Fruit fly (Drosophila melanogaster): ENCODE measurements around the gene CG9839.
A peak's percentile ranks its signal among the peaks of the same experiment; 100 is the strongest.

CG9839 gene

dm6 chr3R:8798332-8798731 lies 7.3 kb downstream of the CG9839 start:
- TF ChIP-seq ey (GFP tag; optimal IDR thresholded peaks at IDR 0.05) (no peak), Dfd (GFP tag; optimal IDR thresholded peaks at IDR 0.05) (no peak), Jra (GFP tag; optimal IDR thresholded peaks at IDR 0.05) (no peak), psq (GFP tag; optimal IDR thresholded peaks at IDR 0.05) (no peak), Abd-B (GFP tag; optimal IDR thresholded peaks at IDR 0.05) (no peak), pan (optimal IDR thresholded peaks at IDR 0.05) (no peak), jim (GFP tag; optimal IDR thresholded peaks at IDR 0.05) (no peak), rgr (GFP tag; optimal IDR thresholded peaks at IDR 0.05) (no peak), Hr83 (GFP tag; optimal IDR thresholded peaks at IDR 0.05; ENCODE audit: poor library complexity, severe bottlenecking) (no peak), CG32264 (GFP tag; optimal IDR thresholded peaks at IDR 0.05) (no peak), usp (GFP tag; optimal IDR thresholded peaks at IDR 0.05) (no peak), sage (GFP tag; optimal IDR thresholded peaks at IDR 0.05) (no peak), Mio (GFP tag; optimal IDR thresholded peaks at IDR 0.05) (no peak), CG9705 (GFP tag; optimal IDR thresholded peaks at IDR 0.05) (no peak), GATAd (GFP tag; optimal IDR thresholded peaks at IDR 0.05) (no peak), brk (GFP tag; optimal IDR thresholded peaks at IDR 0.05) (no peak), tai (GFP tag; optimal IDR thresholded peaks at IDR 0.05) (no peak), foxo (GFP tag; optimal IDR thresholded peaks at IDR 0.05) (no peak), CrebA (GFP tag; optimal IDR thresholded peaks at IDR 0.05; ENCODE audit: borderline replicate concordance) (no peak), lola (GFP tag; optimal IDR thresholded peaks at IDR 0.05) (no peak)

dm6 chr3R:8794384-8794783 lies 11.2 kb downstream of the CG9839 start, which contains the start of gene Ir85a:
TSS of gene Ir85a (plus strand) at chr3R:8794684.
- no peak for TF ChIP-seq N (GFP tag; optimal IDR thresholded peaks at IDR 0.05)
- no peak for TF ChIP-seq Hr78 (GFP tag; optimal IDR thresholded peaks at IDR 0.05)

- peak in 1 of 2 experiments; percentile 0 for TF ChIP-seq foxo (GFP tag; optimal IDR thresholded peaks at IDR 0.05)
- no peak for TF ChIP-seq sage (GFP tag; optimal IDR thresholded peaks at IDR 0.05)
Measured at dm6 chr3R:8793726-8794125, 11.9 kb downstream of the CG9839 start.

- TF ChIP-seq Vsx2 (GFP tag; optimal IDR thresholded peaks at IDR 0.05; ENCODE audit: partially characterized antibody) (peak; percentile 70), rgr (GFP tag; optimal IDR thresholded peaks at IDR 0.05) (no peak), Sp1 (GFP tag; optimal IDR thresholded peaks at IDR 0.05) (peak; percentile 20), dl (GFP tag; optimal IDR thresholded peaks at IDR 0.05; ENCODE audit: insufficient read depth in 1 of 2, partially characterized antibody in 2 of 2) (peak in 1 of 2 experiments; percentile 64), Dif (GFP tag; optimal IDR thresholded peaks at IDR 0.05; ENCODE audit: partially characterized antibody) (peak; percentile 78), jim (GFP tag; optimal IDR thresholded peaks at IDR 0.05) (no peak)
Measured at dm6 chr3R:8792463-8793175, 13.0 kb downstream of the CG9839 start.

dm6 chr3R:8788722-8789400 lies 16.7 kb downstream of the CG9839 start:
- TF ChIP-seq usp (GFP tag; optimal IDR thresholded peaks at IDR 0.05) (no peak), foxo (GFP tag; optimal IDR thresholded peaks at IDR 0.05) (peak in 1 of 2 experiments; percentile 37), sage (GFP tag; optimal IDR thresholded peaks at IDR 0.05) (no peak), rgr (GFP tag; optimal IDR thresholded peaks at IDR 0.05) (peak; percentile 5), N (GFP tag; optimal IDR thresholded peaks at IDR 0.05) (no peak), HLH106 (tag; optimal IDR thresholded peaks at IDR 0.05) (peak; percentile 24), OdsH (GFP tag; optimal IDR thresholded peaks at IDR 0.05) (no peak), Dfd (GFP tag; optimal IDR thresholded peaks at IDR 0.05) (no peak), ey (GFP tag; optimal IDR thresholded peaks at IDR 0.05) (peak; percentile 31), Abd-B (GFP tag; optimal IDR thresholded peaks at IDR 0.05) (no peak), dl (GFP tag; optimal IDR thresholded peaks at IDR 0.05; ENCODE audit: insufficient read depth in 1 of 2, partially characterized antibody in 2 of 2) (no peak), fru (GFP tag; optimal IDR thresholded peaks at IDR 0.05) (peak; percentile 15), h (GFP tag; optimal IDR thresholded peaks at IDR 0.05) (peak; percentile 42), Rel (GFP tag; optimal IDR thresholded peaks at IDR 0.05) (no peak), Rel (tag; optimal IDR thresholded peaks at IDR 0.05) (no peak), CG32264 (GFP tag; optimal IDR thresholded peaks at IDR 0.05) (no peak), CrebA (GFP tag; optimal IDR thresholded peaks at IDR 0.05; ENCODE audit: borderline replicate concordance) (no peak), psq (GFP tag; optimal IDR thresholded peaks at IDR 0.05) (no peak), Jra (GFP tag; optimal IDR thresholded peaks at IDR 0.05) (no peak), lola (GFP tag; optimal IDR thresholded peaks at IDR 0.05) (no peak), dmrt93B (GFP tag; optimal IDR thresholded peaks at IDR 0.05) (no peak), Dif (GFP tag; optimal IDR thresholded peaks at IDR 0.05; ENCODE audit: partially characterized antibody) (no peak), jim (GFP tag; optimal IDR thresholded peaks at IDR 0.05) (no peak)

All from whole organism, wandering third instar larva.